Worm (Caenorhabditis elegans): ENCODE measurements around the gene F02C12.3.

The F02C12.3 gene

ce11 chrX:13409543-13409942 lies 12.8 kb downstream of the F02C12.3 start, which contains the start of the genes cyp-13B1 and C29F7.1:
cyp-13B1 (minus strand) TSS chrX:13409643.
C29F7.1 (plus strand) TSS chrX:13409936.
- TF ChIP-seq K11D2.4 (GFP tag; IDR thresholded peaks at IDR 0.05) = no peak
- TF ChIP-seq chd-7 (tag; optimal IDR thresholded peaks at IDR 0.05) = no peak
- TF ChIP-seq ztf-6 (GFP tag; IDR thresholded peaks at IDR 0.05) = no peak
- no peak for TF ChIP-seq dox-1 (GFP tag; IDR thresholded peaks at IDR 0.05)
- TF ChIP-seq F33H1.4 (GFP tag; IDR thresholded peaks at IDR 0.05) = no peak
- no peak for TF ChIP-seq ztf-22 (GFP tag; optimal IDR thresholded peaks at IDR 0.05)
- no peak for TF ChIP-seq Y79H2A.3 (GFP tag; conservative IDR thresholded peaks at IDR 0.05)
- no peak for TF ChIP-seq sdz-38 (tag; optimal IDR thresholded peaks at IDR 0.05)
- TF ChIP-seq ama-1 (optimal IDR thresholded peaks at IDR 0.05) = no peak
- TF ChIP-seq ama-1 (GFP tag; optimal IDR thresholded peaks at IDR 0.05) = no peak
- no peak for TF ChIP-seq B0035.1 (tag; optimal IDR thresholded peaks at IDR 0.05)
- no peak for TF ChIP-seq snpc-3.4 (tag; optimal IDR thresholded peaks at IDR 0.05)
- no peak for TF ChIP-seq lsl-1 (GFP tag; optimal IDR thresholded peaks at IDR 0.05)
- no peak for TF ChIP-seq athp-1 (tag; optimal IDR thresholded peaks at IDR 0.05)
- no peak for TF ChIP-seq xnd-1 (tag; optimal IDR thresholded peaks at IDR 0.05)
- no peak for TF ChIP-seq aptf-3 (GFP tag; IDR thresholded peaks at IDR 0.05)
- no peak for TF ChIP-seq tbx-9 (tag; optimal IDR thresholded peaks at IDR 0.05; ENCODE audit: borderline replicate concordance)
- TF ChIP-seq gei-17 (GFP tag; optimal IDR thresholded peaks at IDR 0.05) = no peak
- no peak for TF ChIP-seq let-607 (tag; optimal IDR thresholded peaks at IDR 0.05)

DNA sequence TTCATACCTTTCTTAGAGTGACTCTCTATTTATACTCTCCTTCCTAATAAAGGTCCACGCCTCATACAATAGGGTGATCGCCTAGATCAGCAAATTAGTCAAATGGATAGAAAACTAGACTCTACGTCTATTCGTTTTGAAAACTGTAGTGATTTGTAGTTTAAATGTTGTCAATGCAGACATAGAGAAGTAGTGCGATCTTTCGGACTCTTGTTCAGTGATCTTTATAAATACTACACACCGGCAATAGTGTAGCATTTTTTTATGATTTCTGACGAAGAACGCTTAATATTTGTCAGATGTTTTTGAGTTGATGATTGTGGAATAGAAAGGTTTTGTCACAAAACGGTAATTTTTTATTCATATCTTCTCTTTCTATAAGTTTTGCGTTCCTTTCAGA lies 14.5 kb downstream of the F02C12.3 start:
- TF ChIP-seq F10E7.11 (tag; optimal IDR thresholded peaks at IDR 0.05) (no peak), ZK185.1 (tag; optimal IDR thresholded peaks at IDR 0.05; ENCODE audit: poor library complexity, severe bottlenecking) (no peak), ztf-28 (GFP tag; IDR thresholded peaks at IDR 0.05) (no peak)

ce11 chrX:13412307-13412706 lies 15.5 kb downstream of the F02C12.3 start:
- no peak for TF ChIP-seq ets-4 (GFP tag; optimal IDR thresholded peaks at IDR 0.05)
- TF ChIP-seq nhr-80 (tag; optimal IDR thresholded peaks at IDR 0.05) = peak; percentile 49
- no peak for TF ChIP-seq nfya-2 (GFP tag; IDR thresholded peaks at IDR 0.05)
- no peak for TF ChIP-seq snpc-3.4 (tag; optimal IDR thresholded peaks at IDR 0.05)
- no peak for TF ChIP-seq pbrm-1 (GFP tag; IDR thresholded peaks at IDR 0.05)
- TF ChIP-seq nhr-179 (tag; optimal IDR thresholded peaks at IDR 0.05) = no peak

ce11 chrX:13414974-13415373 lies 18.2 kb downstream of the F02C12.3 start:
- TF ChIP-seq hlh-26 (GFP tag; conservative IDR thresholded peaks at IDR 0.05) (no peak), dpff-1 (tag; optimal IDR thresholded peaks at IDR 0.05) (no peak), F23B12.7 (tag; optimal IDR thresholded peaks at IDR 0.05; ENCODE audit: insufficient read depth) (peak; percentile 64), F57A8.1 (GFP tag; optimal IDR thresholded peaks at IDR 0.05) (no peak), snpc-1.3 (tag; optimal IDR thresholded peaks at IDR 0.05; ENCODE audit: insufficient read depth) (peak; percentile 39), F57C9.4 (tag; optimal IDR thresholded peaks at IDR 0.05) (no peak), chd-7 (tag; optimal IDR thresholded peaks at IDR 0.05) (peak; percentile 55), hrde-1 (tag; optimal IDR thresholded peaks at IDR 0.05; ENCODE audit: borderline replicate concordance) (peak; percentile 22), nhr-80 (tag; optimal IDR thresholded peaks at IDR 0.05) (peak; percentile 8), ZK185.1 (tag; optimal IDR thresholded peaks at IDR 0.05; ENCODE audit: poor library complexity, severe bottlenecking) (peak; percentile 31), unc-62 (GFP tag; optimal IDR thresholded peaks at IDR 0.05) (no peak), nfya-2 (GFP tag; IDR thresholded peaks at IDR 0.05) (no peak), ztf-3 (GFP tag; optimal IDR thresholded peaks at IDR 0.05) (no peak), nfya-1 (tag; optimal IDR thresholded peaks at IDR 0.05; ENCODE audit: borderline replicate concordance, insufficient read depth) (no peak), K12H6.12 (tag; optimal IDR thresholded peaks at IDR 0.05) (no peak), B0261.1 (tag; optimal IDR thresholded peaks at IDR 0.05) (peak; percentile 77), zim-3 (tag; optimal IDR thresholded peaks at IDR 0.05) (peak; percentile 17), mes-4 (tag; optimal IDR thresholded peaks at IDR 0.05) (no peak), cebp-2 (GFP tag; IDR thresholded peaks at IDR 0.05) (no peak), akir-1 (GFP tag; optimal IDR thresholded peaks at IDR 0.05) (no peak), F39B2.1 (GFP tag; IDR thresholded peaks at IDR 0.05) (no peak), C06A6.2 (GFP tag; conservative IDR thresholded peaks at IDR 0.05) (no peak)
